Worm (Caenorhabditis elegans) whole organism, L4 larva: ENCODE measurements around the gene ttbk-8.1.

Source experiments
- F49E8.2 ChIP-seq: sonication (generic microtip); optimal IDR thresholded peaks from 2 replicates; lab custom pipeline; 2016; ENCODE audit warnings: missing compliant biosample characterization, mild to moderate bottlenecking, missing genetic modification characterization, borderline replicate concordance
- ama-1 ChIP-seq: fragments of 150-350 bp; optimal IDR thresholded peaks from 2 replicates; lab custom pipeline; 2014; ENCODE audit warnings: inconsistent platforms, mixed read lengths
- ceh-82 ChIP-seq: sonication (generic microtip); optimal IDR thresholded peaks from 2 replicates; lab custom pipeline; 2017; ENCODE audit warnings: missing biosample characterization, missing genetic modification characterization
- egl-27 ChIP-seq: sonication (generic microtip); optimal IDR thresholded peaks from 3 replicates; lab custom pipeline; 2017; ENCODE audit warnings: missing biosample characterization, missing genetic modification reagents, missing genetic modification characterization
- egl-43 ChIP-seq: fragments of 200-800 bp; sonication (Bioruptor generic); IDR thresholded peaks from 2 replicates; pipeline ENCODE4 v1.3.6; 2022; ENCODE audit warnings: missing genetic modification reagents, missing genetic modification characterization, missing compliant biosample characterization
- lin-13 ChIP-seq: fragments of 150-350 bp; optimal IDR thresholded peaks from 2 replicates; lab custom pipeline; 2014; ENCODE audit warnings: missing biosample characterization, missing genetic modification reagents, missing genetic modification characterization
- php-3 ChIP-seq: fragments of 200-800 bp; sonication (Bioruptor generic); IDR thresholded peaks from 2 replicates; pipeline ENCODE4 v1.3.6; 2022; ENCODE audit warnings: missing genetic modification reagents, missing genetic modification characterization, missing compliant biosample characterization
- rbr-2 ChIP-seq: sonication (generic microtip); optimal IDR thresholded peaks from 2 replicates; lab custom pipeline; 2016; ENCODE audit warnings: missing genotype, missing genetic modification characterization, missing compliant biosample characterization
- tag-97 ChIP-seq: fragments of 200-800 bp; sonication (Bioruptor generic); IDR thresholded peaks from 2 replicates; pipeline ENCODE4 v1.3.6; 2022; ENCODE audit warnings: missing genetic modification characterization, missing compliant biosample characterization
- tra-1 ChIP-seq: fragments of 200-800 bp; sonication (Bioruptor generic); IDR thresholded peaks from 2 replicates; pipeline ENCODE4 v1.3.6; 2022; ENCODE audit warnings: missing genetic modification reagents, missing genetic modification characterization, missing compliant biosample characterization
- unc-39 ChIP-seq: sonication (generic microtip); optimal IDR thresholded peaks from 2 replicates; lab custom pipeline; 2017; ENCODE audit warnings: missing biosample characterization, missing genetic modification characterization
- vab-7 ChIP-seq: fragments of 200-800 bp; sonication (Bioruptor generic); IDR thresholded peaks from 2 replicates; pipeline ENCODE4 v1.3.6; 2022; ENCODE audit warnings: missing genetic modification reagents, missing genetic modification characterization, missing compliant biosample characterization
- zip-2 ChIP-seq: fragments of 150-350 bp; optimal IDR thresholded peaks from 2 replicates; lab custom pipeline; 2014; ENCODE audit warnings: missing biosample characterization, missing genetic modification characterization

DNA sequence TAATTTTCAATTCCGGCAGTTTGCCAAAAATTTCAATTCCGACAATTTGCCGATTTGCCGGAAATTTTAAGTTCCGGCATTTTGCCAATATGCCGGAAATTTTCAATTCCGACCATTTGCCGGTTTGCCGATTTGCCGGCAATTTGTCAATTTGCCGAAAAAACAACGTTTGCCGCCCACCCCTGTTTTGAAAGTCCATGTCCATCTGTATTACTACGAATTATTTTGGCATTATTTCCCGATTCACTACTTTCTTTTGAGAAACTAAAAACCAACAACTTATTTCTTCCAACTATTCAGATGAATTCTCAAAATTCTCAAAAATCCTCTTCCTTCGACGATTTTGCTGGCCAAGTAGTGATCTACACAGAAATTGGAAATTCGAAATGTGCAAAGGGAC lies 20.2 kb downstream of the ttbk-8.1 start, which contains the start of gene Y45F10A.7:
- TF ChIP-seq ama-1 (lab: Kevin White, UChicago), result no peak
- no peak for TF ChIP-seq egl-27 (tag; lab: Kevin White, UChicago)
- TF ChIP-seq ceh-82 (tag; lab: Kevin White, UChicago), result no peak
- TF ChIP-seq lin-13 (GFP tag; lab: Kevin White, UChicago), result no peak
- TF ChIP-seq tag-97 (GFP tag; lab: Robert Waterston, UW), result no peak
- TF ChIP-seq tra-1 (GFP tag; lab: Robert Waterston, UW), result no peak
- TF ChIP-seq rbr-2 (tag; lab: Kevin White, UChicago), result no peak
- no peak for TF ChIP-seq php-3 (GFP tag; lab: Robert Waterston, UW)
- no peak for TF ChIP-seq vab-7 (GFP tag; lab: Robert Waterston, UW)
- no peak for TF ChIP-seq F49E8.2 (tag; lab: Kevin White, UChicago)
- TF ChIP-seq unc-39 (tag; lab: Kevin White, UChicago), result no peak
- TF ChIP-seq zip-2 (tag; lab: Kevin White, UChicago), result no peak
- TF ChIP-seq egl-43, result no peak
